Fruit fly (Drosophila melanogaster): ENCODE data around the gene Obp83ef.
A peak's percentile ranks its signal among the peaks of the same experiment; 100 is the strongest.

DNA sequence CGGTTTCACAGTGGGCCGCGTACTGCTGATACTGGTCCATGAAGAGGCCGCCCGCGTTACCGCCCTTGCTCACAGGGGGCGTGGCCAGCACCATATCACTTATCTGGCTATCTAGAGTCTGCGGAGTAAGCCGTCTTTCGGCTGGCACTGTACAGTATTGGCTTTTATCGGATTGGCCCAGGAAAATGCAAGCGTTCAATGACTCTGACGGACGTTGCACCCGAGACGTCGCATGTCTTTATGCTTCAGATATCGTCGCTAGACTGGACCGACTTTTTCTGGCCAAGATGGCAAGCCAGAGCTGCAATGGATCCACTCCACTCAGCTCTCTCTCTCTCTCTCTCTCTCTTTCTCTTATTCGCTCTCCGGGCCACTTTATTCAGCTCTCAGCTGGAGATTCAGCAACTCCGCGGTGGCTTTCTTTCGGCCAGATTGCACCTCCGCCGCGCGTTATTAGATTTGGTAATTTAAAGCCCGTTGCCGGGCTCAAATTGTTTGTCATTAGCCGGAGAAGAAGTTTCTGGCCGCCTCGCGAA, 46.2 kb upstream of the Obp83ef start, which contains the start of gene CG31559:
- no peak for TF ChIP-seq usp (GFP tag; optimal IDR thresholded peaks at IDR 0.05)
- peak in 1 of 2 experiments; percentile 61 for TF ChIP-seq EcR (GFP tag; optimal IDR thresholded peaks at IDR 0.05)
- TF ChIP-seq Dll (optimal IDR thresholded peaks at IDR 0.05): no peak
